Fruit fly (Drosophila melanogaster) whole organism, embryonic: ENCODE results near the gene CG7568.

Experiments used
- CG10267 ChIP-seq: fragments of 200-800 bp; sonication (Bioruptor generic); optimal IDR thresholded peaks from 2 replicates; lab custom pipeline; 2018; ENCODE audit warnings: missing biosample characterization, mild to moderate bottlenecking, missing genetic modification characterization, moderate library complexity
- CG11093 ChIP-seq: fragments of 200-800 bp; sonication (Bioruptor generic); IDR thresholded peaks from 3 replicates; pipeline ENCODE4 v1.3.6; 2022; ENCODE audit warnings: missing biosample characterization, missing genetic modification characterization
- CG12236 ChIP-seq: fragments of 200-800 bp; sonication (Bioruptor generic); optimal IDR thresholded peaks from 2 replicates; lab custom pipeline; 2016; ENCODE audit warnings: missing biosample characterization, missing genetic modification characterization
- CG13123 ChIP-seq: fragments of 200-800 bp; sonication (Bioruptor generic); optimal IDR thresholded peaks from 2 replicates; lab custom pipeline; 2016; ENCODE audit warnings: missing biosample characterization, missing genetic modification characterization
- CG13296 ChIP-seq: fragments of 200-800 bp; sonication (Bioruptor generic); optimal IDR thresholded peaks from 3 replicates; lab custom pipeline; 2018; ENCODE audit warnings: missing biosample characterization, mild to moderate bottlenecking, missing genetic modification characterization
- CG1529 ChIP-seq: fragments of 200-800 bp; sonication (Bioruptor generic); optimal IDR thresholded peaks from 3 replicates; lab custom pipeline; 2018; ENCODE audit warnings: missing biosample characterization, missing genetic modification characterization
- CG2120 ChIP-seq: fragments of 200-800 bp; sonication (Bioruptor generic); optimal IDR thresholded peaks from 3 replicates; lab custom pipeline; 2016; ENCODE audit warnings: missing biosample characterization, missing genetic modification characterization
- CG2678 ChIP-seq: fragments of 200-800 bp; sonication (Bioruptor generic); optimal IDR thresholded peaks from 3 replicates; lab custom pipeline; 2019; ENCODE audit warnings: missing biosample characterization, mild to moderate bottlenecking, missing genetic modification characterization, moderate library complexity
- CG31388 ChIP-seq: fragments of 200-800 bp; sonication (Bioruptor generic); optimal IDR thresholded peaks from 2 replicates; lab custom pipeline; 2016; ENCODE audit warnings: missing biosample characterization, missing genetic modification characterization
- CG32532 ChIP-seq: fragments of 200-800 bp; sonication (Bioruptor generic); IDR thresholded peaks from 2 replicates; pipeline ENCODE4 v1.3.6; 2022; ENCODE audit warnings: missing biosample characterization, missing genetic modification characterization
- CG33213 ChIP-seq: fragments of 200-800 bp; sonication (Bioruptor generic); optimal IDR thresholded peaks from 3 replicates; lab custom pipeline; 2016; ENCODE audit warnings: missing biosample characterization, missing genetic modification characterization
- CG34422 ChIP-seq: fragments of 200-800 bp; sonication (Bioruptor generic); IDR thresholded peaks from 3 replicates; pipeline ENCODE4 v1.3.6; 2022; ENCODE audit warnings: missing biosample characterization, missing genetic modification characterization
- CG3847 ChIP-seq: fragments of 200-800 bp; sonication (Bioruptor generic); IDR thresholded peaks from 2 replicates; pipeline ENCODE4 v1.3.6; 2022; ENCODE audit warnings: missing biosample characterization, missing genetic modification characterization
- CG43689 ChIP-seq: fragments of 200-800 bp; sonication (Bioruptor generic); IDR thresholded peaks from 2 replicates; pipeline ENCODE4 v1.3.6; 2022; ENCODE audit warnings: missing biosample characterization, missing genetic modification characterization
- CG5245 ChIP-seq: fragments of 200-800 bp; sonication (Bioruptor generic); optimal IDR thresholded peaks from 3 replicates; lab custom pipeline; 2016; ENCODE audit warnings: missing biosample characterization, missing genetic modification characterization
- CG5953 ChIP-seq: fragments of 200-800 bp; sonication (Bioruptor generic); IDR thresholded peaks from 2 replicates; pipeline ENCODE4 v1.3.6; 2022; ENCODE audit warnings: missing biosample characterization, missing genetic modification characterization
- CG6175 ChIP-seq: fragments of 200-800 bp; sonication (Bioruptor generic); IDR thresholded peaks from 3 replicates; pipeline ENCODE4 v1.3.6; 2022; ENCODE audit warnings: missing biosample characterization, missing genetic modification characterization
- CG6765 ChIP-seq: fragments of 200-800 bp; sonication (Bioruptor generic); optimal IDR thresholded peaks from 3 replicates; lab custom pipeline; 2017; ENCODE audit warnings: missing biosample characterization, mild to moderate bottlenecking, missing genetic modification characterization
- CG7987 ChIP-seq: fragments of 200-800 bp; sonication (Bioruptor generic); optimal IDR thresholded peaks from 2 replicates; lab custom pipeline; 2018; ENCODE audit warnings: missing biosample characterization, mild to moderate bottlenecking, missing genetic modification characterization, moderate library complexity
- CG8290 ChIP-seq, 3 experiments: fragments of 200-800 bp; sonication (Bioruptor generic); optimal IDR thresholded peaks; 2 replicates each; lab custom pipeline; 2016 to 2019; ENCODE audit warnings: missing biosample characterization in 3 of 3, missing genetic modification characterization in 3 of 3, mild to moderate bottlenecking in 2 of 3, moderate library complexity in 1 of 3
- CG8388 ChIP-seq: fragments of 200-800 bp; sonication (Bioruptor generic); optimal IDR thresholded peaks from 2 replicates; lab custom pipeline; 2019; ENCODE audit warnings: missing biosample characterization, mild to moderate bottlenecking, missing genetic modification characterization, moderate library complexity
- Dll ChIP-seq: fragments of 200-800 bp; sonication (Bioruptor generic); IDR thresholded peaks from 4 replicates; pipeline ENCODE4 v1.3.6; 2022; ENCODE audit warnings: missing biosample characterization, missing genetic modification characterization; ENCODE audit not compliant: partially characterized antibody
- Fer3 ChIP-seq: fragments of 200-800 bp; sonication (Bioruptor generic); optimal IDR thresholded peaks from 2 replicates; lab custom pipeline; 2018; ENCODE audit warnings: missing biosample characterization, mild to moderate bottlenecking, missing genetic modification characterization, moderate library complexity
- HLH3B ChIP-seq: fragments of 200-800 bp; sonication (Bioruptor generic); IDR thresholded peaks from 2 replicates; pipeline ENCODE4 v1.3.6; 2022; ENCODE audit warnings: missing biosample characterization, missing genetic modification characterization
- HmgD ChIP-seq: fragments of 200-800 bp; sonication (Bioruptor generic); optimal IDR thresholded peaks from 3 replicates; lab custom pipeline; 2016; ENCODE audit warnings: missing biosample characterization, missing genetic modification characterization
- Mad ChIP-seq: fragments of 200-800 bp; sonication (Bioruptor generic); optimal IDR thresholded peaks from 2 replicates; lab custom pipeline; 2016; ENCODE audit warnings: missing biosample characterization, missing genetic modification characterization
- Max ChIP-seq: fragments of 200-800 bp; sonication (Bioruptor generic); optimal IDR thresholded peaks from 2 replicates; lab custom pipeline; 2016; ENCODE audit warnings: missing biosample characterization, mild to moderate bottlenecking, missing genetic modification characterization
- NfI ChIP-seq: fragments of 200-800 bp; sonication (Bioruptor generic); optimal IDR thresholded peaks from 3 replicates; lab custom pipeline; 2018; ENCODE audit warnings: missing biosample characterization, mild to moderate bottlenecking, missing genetic modification characterization, moderate library complexity
- Optix ChIP-seq: fragments of 200-800 bp; sonication (Bioruptor generic); IDR thresholded peaks from 3 replicates; pipeline ENCODE4 v1.3.6; 2022; ENCODE audit warnings: missing biosample characterization, missing genetic modification characterization
- Rfx ChIP-seq: fragments of 200-800 bp; sonication (Bioruptor generic); IDR thresholded peaks from 2 replicates; pipeline ENCODE4 v1.3.6; 2022; ENCODE audit warnings: missing biosample characterization, missing genetic modification characterization
- Sox102F ChIP-seq: fragments of 200-800 bp; sonication (Bioruptor generic); optimal IDR thresholded peaks from 2 replicates; lab custom pipeline; 2018; ENCODE audit warnings: missing biosample characterization, mild to moderate bottlenecking, missing genetic modification characterization, moderate library complexity
- Usf ChIP-seq: fragments of 200-800 bp; sonication (Bioruptor generic); optimal IDR thresholded peaks from 2 replicates; lab custom pipeline; 2017; ENCODE audit warnings: missing genotype, missing biosample characterization, missing genetic modification characterization
- bbx ChIP-seq: fragments of 200-800 bp; sonication (Bioruptor generic); IDR thresholded peaks from 2 replicates; pipeline ENCODE4 v1.3.6; 2022; ENCODE audit warnings: missing biosample characterization, missing genetic modification characterization; ENCODE audit not compliant: partially characterized antibody
- cato ChIP-seq: fragments of 200-800 bp; sonication (Bioruptor generic); optimal IDR thresholded peaks from 2 replicates; lab custom pipeline; 2016; ENCODE audit warnings: missing biosample characterization, missing genetic modification characterization, borderline replicate concordance
- caup ChIP-seq: fragments of 200-800 bp; sonication (Bioruptor generic); optimal IDR thresholded peaks from 3 replicates; lab custom pipeline; 2017; ENCODE audit warnings: missing biosample characterization, mild to moderate bottlenecking, missing genetic modification characterization, moderate library complexity; ENCODE audit not compliant: severe bottlenecking
- dan ChIP-seq: fragments of 200-800 bp; sonication (Bioruptor generic); IDR thresholded peaks from 2 replicates; pipeline ENCODE4 v1.3.6; 2022; ENCODE audit warnings: missing biosample characterization, missing genetic modification characterization
- gt ChIP-seq: fragments of 200-800 bp; sonication (Bioruptor generic); IDR thresholded peaks from 2 replicates; pipeline ENCODE4 v1.3.6; 2022; ENCODE audit warnings: missing biosample characterization, missing genetic modification characterization
- ind ChIP-seq: fragments of 200-800 bp; sonication (Bioruptor generic); optimal IDR thresholded peaks from 3 replicates; lab custom pipeline; 2016; ENCODE audit warnings: missing biosample characterization, missing genetic modification characterization
- insv ChIP-seq, 2 experiments: fragments of 200-800 bp; sonication (Bioruptor generic); optimal IDR thresholded peaks; 3 replicates each; lab custom pipeline; 2016 to 2018; ENCODE audit warnings: missing biosample characterization in 2 of 2, missing genetic modification characterization in 2 of 2
- kni ChIP-seq: fragments of 200-800 bp; sonication (Bioruptor generic); optimal IDR thresholded peaks from 3 replicates; lab custom pipeline; 2017; ENCODE audit warnings: mild to moderate bottlenecking, missing biosample characterization, missing genetic modification reagents, missing genetic modification characterization
- mam ChIP-seq: fragments of 200-800 bp; sonication (Bioruptor generic); optimal IDR thresholded peaks from 3 replicates; lab custom pipeline; 2016; ENCODE audit warnings: missing biosample characterization, missing genetic modification characterization
- pan ChIP-seq, 4 experiments: fragments of >200 bp in 3 of 4; fragments of 200-800 bp in 1 of 4; sonication (Bioruptor generic) in 1 of 4; optimal IDR thresholded peaks in 3 of 4; IDR thresholded peaks in 1 of 4; 2 replicates each; pipeline versions ENCODE4 v1.3.6 to Lab custom; 2017 to 2022; ENCODE audit warnings: missing biosample characterization in 2 of 4, missing genetic modification characterization in 2 of 4, mixed read lengths in 1 of 4
- pzg ChIP-seq: fragments of 200-800 bp; sonication (Bioruptor generic); optimal IDR thresholded peaks from 3 replicates; lab custom pipeline; 2018; ENCODE audit warnings: missing biosample characterization, mild to moderate bottlenecking, missing genetic modification characterization, moderate library complexity
- rib ChIP-seq: fragments of 200-800 bp; sonication (Bioruptor generic); IDR thresholded peaks from 2 replicates; pipeline ENCODE4 v1.3.6; 2022; ENCODE audit warnings: missing biosample characterization, missing genetic modification characterization
- sima ChIP-seq: fragments of 200-800 bp; sonication (Bioruptor generic); optimal IDR thresholded peaks from 2 replicates; lab custom pipeline; 2016; ENCODE audit warnings: missing biosample characterization, missing genetic modification characterization
- sug ChIP-seq: fragments of 200-800 bp; optimal IDR thresholded peaks from 2 replicates; lab custom pipeline; 2019; ENCODE audit warnings: missing biosample characterization, mild to moderate bottlenecking, missing genetic modification characterization, moderate library complexity
- tin ChIP-seq: fragments of 200-800 bp; sonication (Bioruptor generic); optimal IDR thresholded peaks from 3 replicates; lab custom pipeline; 2016; ENCODE audit warnings: missing biosample characterization, missing genetic modification characterization
- trem ChIP-seq: fragments of 200-800 bp; optimal IDR thresholded peaks from 3 replicates; lab custom pipeline; 2019; ENCODE audit warnings: missing biosample characterization, mild to moderate bottlenecking, missing genetic modification characterization, moderate library complexity
- ttk ChIP-seq: fragments of 200-800 bp; sonication (Bioruptor generic); IDR thresholded peaks from 2 replicates; pipeline ENCODE4 v2.1.2; 2022; ENCODE audit warnings: missing biosample characterization, missing genetic modification characterization
- z ChIP-seq: fragments of 200-800 bp; sonication (Bioruptor generic); IDR thresholded peaks from 3 replicates; pipeline ENCODE4 v1.3.6; 2022; ENCODE audit warnings: missing biosample characterization, missing genetic modification characterization
- zfh1 ChIP-seq: fragments of 200-800 bp; sonication (Bioruptor generic); IDR thresholded peaks from 3 replicates; pipeline ENCODE4 v1.3.6; 2022; ENCODE audit warnings: missing biosample characterization, missing genetic modification characterization

Gene CG7568

DNA sequence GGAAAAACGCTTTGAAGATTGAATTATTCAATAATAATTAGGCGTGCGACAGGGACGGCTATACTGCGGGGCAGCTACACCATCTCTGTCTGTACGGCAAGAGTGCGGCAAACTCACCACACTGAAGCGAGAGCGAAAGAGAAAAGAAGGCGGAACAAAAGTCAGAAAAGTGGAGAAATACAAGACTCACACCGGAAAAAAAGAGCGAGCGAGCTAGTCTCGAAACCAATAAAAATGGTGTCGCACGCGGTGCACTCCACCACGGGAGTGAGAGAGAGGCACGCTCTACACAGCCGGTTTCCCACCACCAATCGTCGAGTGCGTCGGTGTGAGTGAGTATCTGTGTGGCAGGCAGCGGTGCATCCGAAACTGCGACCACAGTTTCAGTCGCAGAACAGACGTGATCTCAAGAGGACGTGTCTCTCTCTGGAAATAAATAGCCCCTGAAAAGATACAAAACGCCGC is 44.6 kb downstream of the CG7568 start, which contains the start of gene Dr (continued):
- TF ChIP-seq CG33213 (no peak), CG32532 (peak; percentile 16; the same call in 1 of the 2 replicates), pan (optimal IDR thresholded peaks at IDR 0.05; lab: Kevin White, UChicago) (no peak), pan (GFP tag; optimal IDR thresholded peaks at IDR 0.05 in 1 of 2, IDR thresholded peaks at IDR 0.05 in 1 of 2) (peak in 1 of 2 experiments; percentile 18), CG3847 (GFP tag; lab: Robert Waterston, UW) (no peak), pzg (GFP tag; lab: Kevin White, UChicago) (no peak), HLH3B (GFP tag; lab: Robert Waterston, UW) (no peak), NfI (GFP tag; lab: Kevin White, UChicago) (no peak), CG34422 (GFP tag; lab: Robert Waterston, UW) (no peak), Optix (GFP tag; lab: Robert Waterston, UW) (no peak), Dll (GFP tag; lab: Robert Waterston, UW) (0 out of 4 replicates have a peak, but pooled peaks have one; percentile 34), CG43689 (GFP tag; lab: Robert Waterston, UW) (no peak), Fer3 (tag; lab: Kevin White, UChicago) (no peak), ttk (no peak), CG7987 (GFP tag; lab: Kevin White, UChicago) (no peak), HmgD (GFP tag; lab: Kevin White, UChicago) (peak; percentile 79), CG5953 (GFP tag; lab: Robert Waterston, UW) (no peak), CG2678 (tag; lab: Kevin White, UChicago) (no peak), tin (GFP tag; lab: Kevin White, UChicago) (no peak), CG6175 (GFP tag; lab: Robert Waterston, UW) (no peak), CG13296 (GFP tag; lab: Kevin White, UChicago) (no peak), kni (peak; percentile 26), Max (GFP tag; lab: Kevin White, UChicago) (no peak), dan (GFP tag; lab: Robert Waterston, UW) (no peak), CG11093 (GFP tag; lab: Robert Waterston, UW) (no peak), CG10267 (tag; lab: Kevin White, UChicago) (no peak), Rfx (GFP tag; lab: Robert Waterston, UW) (no peak), Sox102F (GFP tag; lab: Kevin White, UChicago) (no peak), insv (GFP tag; optimal IDR thresholded peaks at IDR 0.05; lab: Kevin White, UChicago) (no peak), sima (no peak), gt (GFP tag; lab: Robert Waterston, UW) (no peak), CG5245 (GFP tag; lab: Kevin White, UChicago) (no peak), CG8388 (no peak), Mad (GFP tag; lab: Kevin White, UChicago) (peak; percentile 26), z (GFP tag; lab: Robert Waterston, UW) (peak; percentile 52; the same call in 1 of the 3 replicates), bbx (GFP tag; lab: Robert Waterston, UW) (peak; percentile 39; the same call in 1 of the 2 replicates), trem (tag; lab: Kevin White, UChicago) (no peak), CG31388 (GFP tag; lab: Kevin White, UChicago) (no peak), CG12236 (GFP tag; lab: Kevin White, UChicago) (no peak), CG6765 (GFP tag; lab: Kevin White, UChicago) (no peak), rib (no peak), sug (tag; lab: Kevin White, UChicago) (no peak), CG1529 (no peak), mam (no peak), CG13123 (GFP tag; lab: Kevin White, UChicago) (no peak), CG8290 (GFP tag; optimal IDR thresholded peaks at IDR 0.05; lab: Kevin White, UChicago) (no peak), CG8290 (tag; optimal IDR thresholded peaks at IDR 0.05; lab: Kevin White, UChicago) (no peak), Usf (GFP tag; lab: Kevin White, UChicago) (no peak), CG2120 (GFP tag; lab: Kevin White, UChicago) (no peak), caup (GFP tag; lab: Kevin White, UChicago) (no peak), zfh1 (GFP tag; lab: Robert Waterston, UW) (no peak), cato (GFP tag; lab: Kevin White, UChicago) (no peak), ind (GFP tag; lab: Kevin White, UChicago) (no peak)
